Worm (Caenorhabditis elegans) whole organism, dauer: ENCODE data around the gene puf-9.

ENCODE experiments used
- unc-62 ChIP-seq: sonication (generic microtip); optimal IDR thresholded peaks from 2 replicates; lab custom pipeline; 2017; ENCODE audit warnings: missing biosample characterization, missing genetic modification reagents, missing genetic modification characterization

puf-9 gene

ce11 chrX:5819702-5820470, 21.5 kb upstream of the puf-9 start:
- no peak for TF ChIP-seq unc-62 (GFP tag; lab: Kevin White, UChicago)

- no peak for TF ChIP-seq unc-62 (GFP tag; lab: Kevin White, UChicago)
These were observed 20.5 kb upstream of the puf-9 start for ce11 chrX:5820880-5821279.

- TF ChIP-seq unc-62 (GFP tag; lab: Kevin White, UChicago), result no peak
These were observed 19.6 kb upstream of the puf-9 start, which contains the start of gene hbl-1 for ce11 chrX:5821842-5822241. Gene hbl-1 (plus strand): TSS chrX:5822142.

- no peak for TF ChIP-seq unc-62 (GFP tag; lab: Kevin White, UChicago)
These were observed 14.4 kb upstream of the puf-9 start for ce11 chrX:5826976-5827375.

- TF ChIP-seq unc-62 (GFP tag; lab: Kevin White, UChicago), result no peak
These were observed 13.3 kb upstream of the puf-9 start for ce11 chrX:5828085-5828484.

ce11 chrX:5829175-5829574, 12.2 kb upstream of the puf-9 start, which contains the start of gene acp-5:
Gene acp-5 (plus strand): TSS chrX:5829435.
- TF ChIP-seq unc-62 (GFP tag; lab: Kevin White, UChicago), result no peak

- TF ChIP-seq unc-62 (GFP tag; lab: Kevin White, UChicago), result no peak
These were observed 9.6 kb upstream of the puf-9 start for ce11 chrX:5831827-5832226.

ce11 chrX:5834581-5835481, 6.6 kb upstream of the puf-9 start, which contains the start of gene F13D11.4:
Gene F13D11.4 (minus strand): TSS chrX:5834805.
- TF ChIP-seq unc-62 (GFP tag; lab: Kevin White, UChicago), result no peak

- TF ChIP-seq unc-62 (GFP tag; lab: Kevin White, UChicago), result no peak
These were observed 4.9 kb upstream of the puf-9 start for ce11 chrX:5836527-5836926.

- no peak for TF ChIP-seq unc-62 (GFP tag; lab: Kevin White, UChicago)
These were observed 4.4 kb upstream of the puf-9 start for ce11 chrX:5837035-5837434.

- no peak for TF ChIP-seq unc-62 (GFP tag; lab: Kevin White, UChicago)
These were observed 2.2 kb upstream of the puf-9 start for ce11 chrX:5839143-5839542.

ce11 chrX:5839643-5840042, 1.7 kb upstream of the puf-9 start, which contains the start of gene dct-11:
Gene dct-11 (minus strand): TSS chrX:5839778.
- TF ChIP-seq unc-62 (GFP tag; lab: Kevin White, UChicago), result no peak

- TF ChIP-seq unc-62 (GFP tag; lab: Kevin White, UChicago), result no peak
These were observed 5.9 kb downstream of the puf-9 start for ce11 chrX:5847268-5847667.

- no peak for TF ChIP-seq unc-62 (GFP tag; lab: Kevin White, UChicago)
These were observed 7.3 kb downstream of the puf-9 start, which contains the start of gene atat-2 for ce11 chrX:5848703-5849102. Gene atat-2 (plus strand): TSS chrX:5849100.

- TF ChIP-seq unc-62 (GFP tag; lab: Kevin White, UChicago), result no peak
These were observed 9.1 kb downstream of the puf-9 start for ce11 chrX:5850472-5850871.

ce11 chrX:5852113-5852512, 10.7 kb downstream of the puf-9 start:
- TF ChIP-seq unc-62 (GFP tag; lab: Kevin White, UChicago), result no peak
